Worm (Caenorhabditis elegans): ENCODE data around the gene C13G5.2.

DNA sequence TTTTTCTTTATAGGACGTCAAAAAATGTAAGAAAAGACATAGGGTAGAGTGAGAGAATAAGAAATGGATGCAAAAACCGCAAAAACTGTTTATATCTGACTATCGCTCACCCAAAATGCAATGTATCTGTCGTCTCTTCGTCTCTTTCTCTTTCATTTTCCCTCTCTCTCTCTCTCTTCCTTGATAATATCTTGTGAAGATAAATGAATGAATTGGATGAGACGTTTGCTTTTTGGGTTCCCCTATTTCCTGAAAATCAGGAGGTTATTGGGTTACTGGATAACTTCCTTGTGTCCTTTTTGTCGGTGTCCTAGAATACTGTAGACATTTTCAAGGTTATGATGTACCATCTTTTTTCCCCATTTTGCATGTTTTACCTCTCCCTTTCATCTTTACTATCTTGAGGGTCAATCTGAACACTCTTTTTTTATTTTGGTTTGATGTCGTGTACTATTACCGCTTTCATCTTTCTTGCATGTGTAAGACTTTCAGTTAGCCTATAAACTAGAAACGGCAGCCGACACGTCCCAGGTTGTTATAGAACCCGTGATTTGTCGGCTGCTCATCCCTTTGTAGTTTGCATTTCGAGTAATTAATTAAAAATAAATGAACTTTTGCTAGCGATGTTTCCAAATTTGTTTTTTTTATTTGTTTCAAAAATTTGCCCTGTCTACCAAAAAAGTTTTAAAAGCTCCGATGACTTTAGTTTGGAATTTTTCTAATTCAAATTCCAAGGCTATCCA is 42.7 kb downstream of the C13G5.2 start:
- no peak for TF ChIP-seq ref-1 (GFP tag; conservative IDR thresholded peaks at IDR 0.05)
- TF ChIP-seq flt-1 (GFP tag; IDR thresholded peaks at IDR 0.05), result no peak
- no peak for TF ChIP-seq T22C8.4 (GFP tag; IDR thresholded peaks at IDR 0.05)
- TF ChIP-seq ztf-29 (GFP tag; IDR thresholded peaks at IDR 0.05), result no peak
- no peak for TF ChIP-seq ztf-23 (GFP tag; IDR thresholded peaks at IDR 0.05)
- TF ChIP-seq tab-1 (GFP tag; IDR thresholded peaks at IDR 0.05), result no peak
